Fruit fly (Drosophila melanogaster) whole organism, embryonic: ENCODE data around the gene CG13297.

Experiments
- Antp ChIP-seq: fragments of 200-800 bp; sonication (Bioruptor generic); optimal IDR thresholded peaks from 3 replicates; lab custom pipeline; 2016; ENCODE audit warnings: missing biosample characterization, missing genetic modification characterization
- Awh ChIP-seq: fragments of 200-800 bp; sonication (Bioruptor generic); IDR thresholded peaks from 2 replicates; pipeline ENCODE4, ENCODE4 v1.3.6; 2022; ENCODE audit warnings: missing biosample characterization, missing genetic modification characterization
- B-H1 ChIP-seq: fragments of 200-800 bp; sonication (Bioruptor generic); IDR thresholded peaks from 3 replicates; pipeline ENCODE4 v1.3.6; 2022; ENCODE audit warnings: missing biosample characterization, missing genetic modification characterization
- Bdp1 ChIP-seq: fragments of 200-800 bp; sonication (Bioruptor generic); optimal IDR thresholded peaks from 3 replicates; lab custom pipeline; 2016; ENCODE audit warnings: missing biosample characterization, missing genetic modification characterization
- CG1024 ChIP-seq: fragments of 200-800 bp; sonication (Bioruptor generic); IDR thresholded peaks from 2 replicates; pipeline ENCODE4 v1.3.6; 2022; ENCODE audit warnings: missing biosample characterization, missing genetic modification characterization
- CG10543 ChIP-seq: fragments of 200-800 bp; sonication (Bioruptor generic); optimal IDR thresholded peaks from 3 replicates; lab custom pipeline; 2017; ENCODE audit warnings: missing biosample characterization, mild to moderate bottlenecking, missing genetic modification characterization, moderate library complexity
- CG12104 ChIP-seq: fragments of 200-800 bp; sonication (Bioruptor generic); optimal IDR thresholded peaks from 3 replicates; lab custom pipeline; 2016; ENCODE audit warnings: missing biosample characterization, missing genetic modification characterization
- CG12236 ChIP-seq: fragments of 200-800 bp; sonication (Bioruptor generic); optimal IDR thresholded peaks from 2 replicates; lab custom pipeline; 2016; ENCODE audit warnings: missing biosample characterization, missing genetic modification characterization
- CG1529 ChIP-seq: fragments of 200-800 bp; sonication (Bioruptor generic); optimal IDR thresholded peaks from 3 replicates; lab custom pipeline; 2018; ENCODE audit warnings: missing biosample characterization, missing genetic modification characterization
- CG17568 ChIP-seq: fragments of 200-800 bp; sonication (Bioruptor generic); optimal IDR thresholded peaks from 2 replicates; lab custom pipeline; 2018; ENCODE audit warnings: missing biosample characterization, mild to moderate bottlenecking, missing genetic modification characterization, moderate library complexity
- CG17802 ChIP-seq: fragments of 200-800 bp; sonication (Bioruptor generic); optimal IDR thresholded peaks from 2 replicates; lab custom pipeline; 2018; ENCODE audit warnings: missing biosample characterization, mild to moderate bottlenecking, missing genetic modification characterization, moderate library complexity
- CG17829 ChIP-seq: fragments of 200-800 bp; optimal IDR thresholded peaks from 2 replicates; lab custom pipeline; 2019; ENCODE audit warnings: missing biosample characterization, mild to moderate bottlenecking, missing genetic modification characterization, moderate library complexity
- CG18011 ChIP-seq: fragments of 200-800 bp; sonication (Bioruptor generic); optimal IDR thresholded peaks from 2 replicates; lab custom pipeline; 2017; ENCODE audit warnings: missing biosample characterization, missing genetic modification characterization, mild to moderate bottlenecking, moderate library complexity, missing genotype
- CG33213 ChIP-seq: fragments of 200-800 bp; sonication (Bioruptor generic); optimal IDR thresholded peaks from 3 replicates; lab custom pipeline; 2016; ENCODE audit warnings: missing biosample characterization, missing genetic modification characterization
- CG33557 ChIP-seq: fragments of 200-800 bp; sonication (Bioruptor generic); optimal IDR thresholded peaks from 2 replicates; lab custom pipeline; 2019; ENCODE audit warnings: missing biosample characterization, mild to moderate bottlenecking, missing genetic modification characterization, moderate library complexity
- CG3407 ChIP-seq: fragments of 200-800 bp; sonication (Bioruptor generic); optimal IDR thresholded peaks from 2 replicates; lab custom pipeline; 2018; ENCODE audit warnings: missing biosample characterization, mild to moderate bottlenecking, missing genetic modification characterization
- CG34376 ChIP-seq: fragments of 200-800 bp; sonication (Bioruptor generic); optimal IDR thresholded peaks from 2 replicates; lab custom pipeline; 2018; ENCODE audit warnings: missing biosample characterization, mild to moderate bottlenecking, missing genetic modification characterization
- CG4820 ChIP-seq: fragments of 200-800 bp; sonication (Bioruptor generic); optimal IDR thresholded peaks from 3 replicates; lab custom pipeline; 2016; ENCODE audit warnings: missing biosample characterization, missing genetic modification characterization
- CG6254 ChIP-seq: fragments of 200-800 bp; sonication (Bioruptor generic); optimal IDR thresholded peaks from 3 replicates; lab custom pipeline; 2017; ENCODE audit warnings: mild to moderate bottlenecking, missing biosample characterization, missing genetic modification reagents, missing genetic modification characterization
- CG6689 ChIP-seq: fragments of 200-800 bp; sonication (Bioruptor generic); IDR thresholded peaks from 2 replicates; pipeline ENCODE4 v1.3.6; 2022; ENCODE audit warnings: missing biosample characterization, missing genetic modification characterization
- CG6791 ChIP-seq: fragments of 200-800 bp; sonication (Bioruptor generic); IDR thresholded peaks from 3 replicates; pipeline ENCODE4 v1.3.6; 2022; ENCODE audit warnings: missing biosample characterization, missing genetic modification characterization; ENCODE audit not compliant: partially characterized antibody
- CTCF ChIP-seq: fragments of 200-800 bp; sonication (Bioruptor generic); optimal IDR thresholded peaks from 2 replicates; lab custom pipeline; 2017; ENCODE audit warnings: missing biosample characterization, mild to moderate bottlenecking, missing genetic modification characterization, moderate library complexity
- E2f1 ChIP-seq: fragments of 200-800 bp; sonication (Bioruptor generic); IDR thresholded peaks from 2 replicates; pipeline ENCODE4 v1.3.6; 2022; ENCODE audit warnings: missing biosample characterization, missing genetic modification characterization
- Gsc ChIP-seq: fragments of 200-800 bp; sonication (Bioruptor generic); IDR thresholded peaks from 2 replicates; pipeline ENCODE4 v1.3.6; 2022; ENCODE audit warnings: missing biosample characterization, missing genetic modification characterization
- HLH54F ChIP-seq: fragments of 200-800 bp; sonication (Bioruptor generic); optimal IDR thresholded peaks from 3 replicates; lab custom pipeline; 2016; ENCODE audit warnings: missing biosample characterization, missing genetic modification characterization
- Hmx ChIP-seq: fragments of 200-800 bp; sonication (Bioruptor generic); optimal IDR thresholded peaks from 2 replicates; lab custom pipeline; 2016; ENCODE audit warnings: missing biosample characterization, missing genetic modification characterization
- Nf-YB ChIP-seq: fragments of 200-800 bp; sonication (Bioruptor generic); optimal IDR thresholded peaks from 3 replicates; lab custom pipeline; 2019; ENCODE audit warnings: missing biosample characterization, mild to moderate bottlenecking, missing genetic modification characterization, moderate library complexity
- Oaz ChIP-seq: fragments of 200-800 bp; sonication (Bioruptor generic); IDR thresholded peaks from 2 replicates; pipeline ENCODE4 v1.3.6; 2022; ENCODE audit warnings: missing biosample characterization, missing genetic modification characterization
- Opbp ChIP-seq: fragments of 200-800 bp; sonication (Bioruptor generic); IDR thresholded peaks from 3 replicates; pipeline ENCODE4 v1.3.6; 2022; ENCODE audit warnings: missing biosample characterization, missing genetic modification characterization; ENCODE audit not compliant: partially characterized antibody
- Taf1 ChIP-seq: fragments of 200-800 bp; sonication (Bioruptor generic); IDR thresholded peaks from 2 replicates; pipeline ENCODE4 v1.3.6; 2022; ENCODE audit warnings: missing biosample characterization, missing genetic modification characterization
- ab ChIP-seq: fragments of 200-800 bp; sonication (Bioruptor generic); optimal IDR thresholded peaks from 2 replicates; lab custom pipeline; 2016; ENCODE audit warnings: missing biosample characterization, missing genetic modification characterization
- ac ChIP-seq: fragments of 200-800 bp; sonication (Bioruptor generic); optimal IDR thresholded peaks from 3 replicates; lab custom pipeline; 2017; ENCODE audit warnings: missing biosample characterization, mild to moderate bottlenecking, missing genetic modification characterization
- bab2 ChIP-seq: fragments of 200-800 bp; sonication (Bioruptor generic); optimal IDR thresholded peaks from 2 replicates; lab custom pipeline; 2016; ENCODE audit warnings: missing biosample characterization, missing genetic modification characterization
- br ChIP-seq: fragments of >200 bp; optimal IDR thresholded peaks from 2 replicates; lab custom pipeline; 2017
- chn ChIP-seq: fragments of 200-800 bp; sonication (Bioruptor generic); optimal IDR thresholded peaks from 2 replicates; lab custom pipeline; 2016; ENCODE audit warnings: missing biosample characterization, missing genetic modification characterization
- dan ChIP-seq: fragments of 200-800 bp; sonication (Bioruptor generic); IDR thresholded peaks from 2 replicates; pipeline ENCODE4 v1.3.6; 2022; ENCODE audit warnings: missing biosample characterization, missing genetic modification characterization
- dati ChIP-seq: fragments of 200-800 bp; sonication (Bioruptor generic); IDR thresholded peaks from 2 replicates; pipeline ENCODE4 v1.3.6; 2022; ENCODE audit warnings: missing biosample characterization, missing genetic modification characterization
- ems ChIP-seq: fragments of 200-800 bp; sonication (Bioruptor generic); optimal IDR thresholded peaks from 3 replicates; lab custom pipeline; 2016; ENCODE audit warnings: missing biosample characterization, missing genetic modification characterization
- fd96Cb ChIP-seq: fragments of 200-800 bp; sonication (Bioruptor generic); optimal IDR thresholded peaks from 2 replicates; lab custom pipeline; 2018; ENCODE audit warnings: missing biosample characterization, mild to moderate bottlenecking, missing genetic modification characterization, moderate library complexity
- gfzf ChIP-seq: fragments of 200-800 bp; sonication (Bioruptor generic); optimal IDR thresholded peaks from 2 replicates; lab custom pipeline; 2016; ENCODE audit warnings: missing biosample characterization, mild to moderate bottlenecking, missing genetic modification characterization, moderate library complexity
- gt ChIP-seq: fragments of 200-800 bp; sonication (Bioruptor generic); IDR thresholded peaks from 2 replicates; pipeline ENCODE4 v1.3.6; 2022; ENCODE audit warnings: missing biosample characterization, missing genetic modification characterization
- kni ChIP-seq: fragments of 200-800 bp; sonication (Bioruptor generic); optimal IDR thresholded peaks from 3 replicates; lab custom pipeline; 2017; ENCODE audit warnings: mild to moderate bottlenecking, missing biosample characterization, missing genetic modification reagents, missing genetic modification characterization
- lilli ChIP-seq: fragments of 200-800 bp; sonication (Bioruptor generic); optimal IDR thresholded peaks from 3 replicates; lab custom pipeline; 2016; ENCODE audit warnings: missing biosample characterization, missing genetic modification characterization
- pfk ChIP-seq: fragments of 200-800 bp; sonication (Bioruptor generic); optimal IDR thresholded peaks from 2 replicates; lab custom pipeline; 2018; ENCODE audit warnings: missing biosample characterization, mild to moderate bottlenecking, missing genetic modification characterization, moderate library complexity
- salm ChIP-seq: fragments of 200-800 bp; sonication (Bioruptor generic); optimal IDR thresholded peaks from 2 replicates; lab custom pipeline; 2018; ENCODE audit warnings: missing biosample characterization, mild to moderate bottlenecking, missing genetic modification characterization
- vnd ChIP-seq: fragments of 200-800 bp; sonication (Bioruptor generic); IDR thresholded peaks from 3 replicates; pipeline ENCODE4 v1.3.6; 2022; ENCODE audit warnings: missing biosample characterization, missing genetic modification characterization; ENCODE audit not compliant: partially characterized antibody
- vvl ChIP-seq: fragments of 200-800 bp; sonication (Bioruptor generic); IDR thresholded peaks from 2 replicates; pipeline ENCODE4 v1.3.6; 2022; ENCODE audit warnings: missing biosample characterization, missing genetic modification characterization
- wek ChIP-seq: fragments of 200-800 bp; sonication (Bioruptor generic); optimal IDR thresholded peaks from 3 replicates; lab custom pipeline; 2018; ENCODE audit warnings: missing biosample characterization, mild to moderate bottlenecking, missing genetic modification characterization, moderate library complexity
- wor ChIP-seq: fragments of 200-800 bp; sonication (Bioruptor generic); IDR thresholded peaks from 2 replicates; pipeline ENCODE4 v1.3.6; 2022; ENCODE audit warnings: missing biosample characterization, missing genetic modification characterization
- yki ChIP-seq: fragments of >200 bp; optimal IDR thresholded peaks from 3 replicates; lab custom pipeline; 2018

CG13297 gene

dm6 chr3L:6188995-6189927 is 32.1 kb upstream of the CG13297 start, which contains the start of the genes D19A and CG7386 (continued):
- TF ChIP-seq kni (no peak), CG6254 (GFP tag; lab: Kevin White, UChicago) (no peak), Hmx (GFP tag; lab: Kevin White, UChicago) (no peak), CG17829 (peak; percentile 64), HLH54F (peak; percentile 79), CG4820 (GFP tag; lab: Kevin White, UChicago) (peak; percentile 13), CG12236 (no peak), yki (lab: Kevin White, UChicago) (no peak), wor (GFP tag; lab: Robert Waterston, UW) (peak; percentile 42; the same call in 1 of the 2 replicates), bab2 (GFP tag; lab: Kevin White, UChicago) (peak; percentile 43), gt (GFP tag; lab: Robert Waterston, UW) (no peak), ems (GFP tag; lab: Kevin White, UChicago) (no peak), CG6689 (GFP tag; lab: Robert Waterston, UW) (peak; percentile 75), E2f1 (peak; percentile 59), dan (GFP tag; lab: Robert Waterston, UW) (no peak), dati (GFP tag; lab: Robert Waterston, UW) (no peak), CG1024 (GFP tag; lab: Robert Waterston, UW) (peak; percentile 57), Gsc (GFP tag; lab: Robert Waterston, UW) (no peak), Taf1 (peak; percentile 57), Awh (GFP tag; lab: Robert Waterston, UW) (no peak), wek (peak; percentile 11), CG1529 (GFP tag; lab: Kevin White, UChicago) (no peak), Nf-YB (peak; percentile 29), Bdp1 (GFP tag; lab: Kevin White, UChicago) (no peak), CG34376 (no peak), CG17568 (GFP tag; lab: Kevin White, UChicago) (no peak), CG33557 (peak; percentile 48), vnd (no peak), Oaz (GFP tag; lab: Robert Waterston, UW) (peak; percentile 48; the same call in 1 of the 2 replicates), CG6791 (GFP tag; lab: Robert Waterston, UW) (peak; percentile 41; the same call in 1 of the 3 replicates), CG3407 (no peak), pfk (GFP tag; lab: Kevin White, UChicago) (no peak), gfzf (peak; percentile 8), ac (no peak), Antp (GFP tag; lab: Kevin White, UChicago) (peak; percentile 68), CG33213 (peak; percentile 38), CG10543 (peak; percentile 48), chn (GFP tag; lab: Kevin White, UChicago) (peak; percentile 64), Opbp (GFP tag; lab: Robert Waterston, UW) (no peak), lilli (GFP tag; lab: Kevin White, UChicago) (peak; percentile 70), CG12104 (GFP tag; lab: Kevin White, UChicago) (peak; percentile 7), CG17802 (tag; lab: Kevin White, UChicago) (no peak), salm (tag; lab: Kevin White, UChicago) (no peak), ab (GFP tag; lab: Kevin White, UChicago) (peak; percentile 52), fd96Cb (tag; lab: Kevin White, UChicago) (peak; percentile 22), CG18011 (no peak), br (lab: Kevin White, UChicago) (no peak), B-H1 (GFP tag; lab: Robert Waterston, UW) (peak; percentile 16; the same call in 2 of the 3 replicates), CTCF (GFP tag; lab: Kevin White, UChicago) (no peak), vvl (peak; percentile 97)
